Fruit fly (Drosophila melanogaster): ENCODE results near the gene xit.

Gene xit

dm6 chrX:6854563-6854962 is 33.7 kb downstream of the xit start (continued):
- TF ChIP-seq dimm (GFP tag; IDR thresholded peaks at IDR 0.05) (no peak), Fer3 (tag; optimal IDR thresholded peaks at IDR 0.05) (peak; percentile 83), Bgb (GFP tag; IDR thresholded peaks at IDR 0.05; ENCODE audit: partially characterized antibody) (no peak), bowl (GFP tag; IDR thresholded peaks at IDR 0.05) (no peak), gce (GFP tag; IDR thresholded peaks at IDR 0.05) (peak; percentile 54; the same call in 2 of the 3 replicates), Dek (tag; optimal IDR thresholded peaks at IDR 0.05) (peak; percentile 77), slp2 (GFP tag; optimal IDR thresholded peaks at IDR 0.05) (peak; percentile 47), CG16815 (GFP tag; optimal IDR thresholded peaks at IDR 0.05) (peak; percentile 60), salm (tag; optimal IDR thresholded peaks at IDR 0.05) (peak; percentile 63), trh (GFP tag; optimal IDR thresholded peaks at IDR 0.05) (peak; percentile 36), Oaz (GFP tag; IDR thresholded peaks at IDR 0.05) (peak; percentile 53; the same call in 1 of the 2 replicates), CG10209 (GFP tag; optimal IDR thresholded peaks at IDR 0.05) (peak; percentile 83), CG12659 (GFP tag; optimal IDR thresholded peaks at IDR 0.05) (peak; percentile 85), CG12769 (tag; optimal IDR thresholded peaks at IDR 0.05) (peak; percentile 33), Lhr (GFP tag; optimal IDR thresholded peaks at IDR 0.05) (peak; percentile 36), Aef1 (GFP tag; IDR thresholded peaks at IDR 0.05) (peak; percentile 76), CG30020 (tag; optimal IDR thresholded peaks at IDR 0.05) (peak; percentile 1), CG8359 (GFP tag; optimal IDR thresholded peaks at IDR 0.05; ENCODE audit: borderline replicate concordance) (peak; percentile 40), Bteb2 (GFP tag; optimal IDR thresholded peaks at IDR 0.05) (peak; percentile 70), abd-A (tag; optimal IDR thresholded peaks at IDR 0.05) (no peak), vfl (GFP tag; optimal IDR thresholded peaks at IDR 0.05) (peak; percentile 72), schlank (tag; optimal IDR thresholded peaks at IDR 0.05) (peak; percentile 47), CG33557 (GFP tag; optimal IDR thresholded peaks at IDR 0.05) (no peak), sob (GFP tag; IDR thresholded peaks at IDR 0.05) (peak; percentile 86), fd96Cb (tag; optimal IDR thresholded peaks at IDR 0.05) (peak; percentile 77), C15 (GFP tag; IDR thresholded peaks at IDR 0.05) (0 out of 3 replicates have a peak, but pooled peaks have one; percentile 43), en (GFP tag; optimal IDR thresholded peaks at IDR 0.05) (no peak), CG15601 (tag; optimal IDR thresholded peaks at IDR 0.05) (peak; percentile 62), CG3726 (GFP tag; IDR thresholded peaks at IDR 0.05) (no peak), TFAM (GFP tag; optimal IDR thresholded peaks at IDR 0.05) (peak; percentile 7), CG1024 (GFP tag; IDR thresholded peaks at IDR 0.05) (no peak), Lim3 (GFP tag; IDR thresholded peaks at IDR 0.05) (0 out of 2 replicates have a peak, but pooled peaks have one; percentile 41), gt (GFP tag; IDR thresholded peaks at IDR 0.05) (no peak), Side (GFP tag; optimal IDR thresholded peaks at IDR 0.05) (peak; percentile 74), CG6175 (GFP tag; IDR thresholded peaks at IDR 0.05) (0 out of 3 replicates have a peak, but pooled peaks have one; percentile 28), Dbx (GFP tag; IDR thresholded peaks at IDR 0.05) (peak; percentile 69), lola (GFP tag; optimal IDR thresholded peaks at IDR 0.05) (peak in 1 of 3 experiments; percentile 62), Jarid2 (GFP tag; optimal IDR thresholded peaks at IDR 0.05) (peak; percentile 48), zen (tag; optimal IDR thresholded peaks at IDR 0.05) (peak; percentile 51), CHES-1-like (GFP tag; optimal IDR thresholded peaks at IDR 0.05) (peak; percentile 15), Doc3 (GFP tag; IDR thresholded peaks at IDR 0.05; ENCODE audit: partially characterized antibody) (no peak), slbo (GFP tag; IDR thresholded peaks at IDR 0.05) (peak; percentile 84), usp (GFP tag; optimal IDR thresholded peaks at IDR 0.05) (no peak), sd (tag; optimal IDR thresholded peaks at IDR 0.05) (peak; percentile 60), nau (GFP tag; optimal IDR thresholded peaks at IDR 0.05) (peak; percentile 73), Meics (GFP tag; optimal IDR thresholded peaks at IDR 0.05) (peak; percentile 87), Dref (GFP tag; IDR thresholded peaks at IDR 0.05) (no peak), Hey (tag; optimal IDR thresholded peaks at IDR 0.05) (no peak), dpn (GFP tag; optimal IDR thresholded peaks at IDR 0.05) (peak; percentile 63 to 73), NFAT (GFP tag; IDR thresholded peaks at IDR 0.05) (peak; percentile 43; the same call in 1 of the 2 replicates)
